Fruit fly (Drosophila melanogaster) whole organism, pupa: ENCODE data around the gene CG12507.

Source experiments
- CG10348 ChIP-seq: fragments of 200-800 bp; sonication (Bioruptor generic); IDR thresholded peaks from 2 replicates; pipeline ENCODE4 v1.3.6; 2022; ENCODE audit warnings: missing biosample characterization, missing genetic modification characterization
- CG13204 ChIP-seq: fragments of 200-800 bp; sonication (Bioruptor generic); optimal IDR thresholded peaks from 2 replicates; lab custom pipeline; 2018; ENCODE audit warnings: missing biosample characterization, mild to moderate bottlenecking, missing genetic modification characterization, moderate library complexity
- CG32121 ChIP-seq: fragments of 200-800 bp; sonication (Bioruptor generic); IDR thresholded peaks from 2 replicates; pipeline ENCODE4 v1.3.6; 2022; ENCODE audit warnings: missing biosample characterization, missing genetic modification characterization
- CG34367 ChIP-seq: fragments of 200-800 bp; sonication (Bioruptor generic); optimal IDR thresholded peaks from 2 replicates; lab custom pipeline; 2018; ENCODE audit warnings: missing biosample characterization, mild to moderate bottlenecking, missing genetic modification characterization
- CG8159 ChIP-seq: fragments of 200-800 bp; sonication (Bioruptor generic); optimal IDR thresholded peaks from 3 replicates; lab custom pipeline; 2018; ENCODE audit warnings: missing biosample characterization, mild to moderate bottlenecking, missing genetic modification characterization, moderate library complexity
- CG9948 ChIP-seq: fragments of 200-800 bp; sonication (Bioruptor generic); optimal IDR thresholded peaks from 2 replicates; lab custom pipeline; 2018; ENCODE audit warnings: missing biosample characterization, mild to moderate bottlenecking, missing genetic modification characterization, moderate library complexity
- D1 ChIP-seq: fragments of 200-800 bp; sonication (Bioruptor generic); optimal IDR thresholded peaks from 2 replicates; lab custom pipeline; 2018; ENCODE audit warnings: missing biosample characterization, mild to moderate bottlenecking, missing genetic modification characterization, moderate library complexity
- Pif1A ChIP-seq: fragments of 200-800 bp; sonication (Bioruptor generic); optimal IDR thresholded peaks from 3 replicates; lab custom pipeline; 2016; ENCODE audit warnings: missing biosample characterization, missing genetic modification characterization
- Pif1B ChIP-seq: fragments of 200-800 bp; sonication (Bioruptor generic); optimal IDR thresholded peaks from 3 replicates; lab custom pipeline; 2016; ENCODE audit warnings: missing biosample characterization, missing genetic modification characterization
- Snoo ChIP-seq: fragments of 200-800 bp; sonication (Bioruptor generic); optimal IDR thresholded peaks from 3 replicates; lab custom pipeline; 2017; ENCODE audit warnings: missing biosample characterization, mild to moderate bottlenecking, missing genetic modification characterization, inconsistent platforms
- gl ChIP-seq: fragments of 200-800 bp; sonication (Bioruptor generic); optimal IDR thresholded peaks from 2 replicates; lab custom pipeline; 2018; ENCODE audit warnings: missing biosample characterization, mild to moderate bottlenecking, missing genetic modification characterization
- rn ChIP-seq: fragments of 200-800 bp; sonication (Bioruptor generic); IDR thresholded peaks from 2 replicates; pipeline ENCODE4 v1.3.6; 2022; ENCODE audit warnings: missing biosample characterization, missing genetic modification characterization

- TF ChIP-seq CG32121 (no peak), Pif1A (GFP tag; lab: Kevin White, UChicago) (no peak), CG8159 (no peak), D1 (tag; lab: Kevin White, UChicago) (no peak), rn (GFP tag; lab: Robert Waterston, UW) (no peak), CG9948 (tag; lab: Kevin White, UChicago) (no peak), Pif1B (no peak), CG34367 (tag; lab: Kevin White, UChicago) (no peak), CG10348 (GFP tag; lab: Robert Waterston, UW) (no peak), Snoo (tag; lab: Kevin White, UChicago) (no peak), gl (tag; lab: Kevin White, UChicago) (no peak), CG13204 (no peak)
Observed at dm6 chrX:16308310-16308918, 42.1 kb upstream of the CG12507 start, which contains the start of gene Had1.
